Fruit fly (Drosophila melanogaster) whole organism, embryonic: ENCODE measurements around the gene CG2129.

Source experiments
- CG10462 ChIP-seq: fragments of 200-800 bp; sonication (Bioruptor generic); optimal IDR thresholded peaks from 2 replicates; lab custom pipeline; 2016; ENCODE audit warnings: missing biosample characterization, missing genetic modification characterization
- CG12299 ChIP-seq: fragments of 200-800 bp; sonication (Bioruptor generic); optimal IDR thresholded peaks from 2 replicates; lab custom pipeline; 2018; ENCODE audit warnings: missing biosample characterization, mild to moderate bottlenecking, missing genetic modification characterization
- CG14441 ChIP-seq: fragments of 200-800 bp; sonication (Bioruptor generic); IDR thresholded peaks from 2 replicates; pipeline ENCODE4 v1.3.6; 2022; ENCODE audit warnings: missing biosample characterization, missing genetic modification characterization
- CG1529 ChIP-seq: fragments of 200-800 bp; sonication (Bioruptor generic); optimal IDR thresholded peaks from 3 replicates; lab custom pipeline; 2018; ENCODE audit warnings: missing biosample characterization, missing genetic modification characterization
- CG16779 ChIP-seq: fragments of 200-800 bp; sonication (Bioruptor generic); IDR thresholded peaks from 2 replicates; pipeline ENCODE4 v1.3.6; 2022; ENCODE audit warnings: missing biosample characterization, missing genetic modification characterization
- CG2889 ChIP-seq: fragments of 200-800 bp; sonication (Bioruptor generic); IDR thresholded peaks from 3 replicates; pipeline ENCODE4 v1.3.6; 2022; ENCODE audit warnings: missing biosample characterization, missing genetic modification characterization
- CG3281 ChIP-seq: fragments of 200-800 bp; sonication (Bioruptor generic); optimal IDR thresholded peaks from 3 replicates; lab custom pipeline; 2017; ENCODE audit warnings: missing biosample characterization, mild to moderate bottlenecking, missing genetic modification characterization
- HmgD ChIP-seq: fragments of 200-800 bp; sonication (Bioruptor generic); optimal IDR thresholded peaks from 3 replicates; lab custom pipeline; 2016; ENCODE audit warnings: missing biosample characterization, missing genetic modification characterization
- Hr39 ChIP-seq: fragments of >200 bp; optimal IDR thresholded peaks from 2 replicates; lab custom pipeline; 2017
- Ravus ChIP-seq: fragments of 200-800 bp; sonication (Bioruptor generic); IDR thresholded peaks from 2 replicates; pipeline ENCODE4 v1.3.6; 2022; ENCODE audit warnings: missing biosample characterization, missing genetic modification characterization
- abd-A ChIP-seq: fragments of 200-800 bp; sonication (Bioruptor generic); optimal IDR thresholded peaks from 3 replicates; lab custom pipeline; 2019; ENCODE audit warnings: missing biosample characterization, mild to moderate bottlenecking, missing genetic modification characterization, moderate library complexity
- eyg ChIP-seq: fragments of 200-800 bp; sonication (Bioruptor generic); optimal IDR thresholded peaks from 3 replicates; lab custom pipeline; 2016; ENCODE audit warnings: missing biosample characterization, missing genetic modification characterization
- slbo ChIP-seq: fragments of 200-800 bp; sonication (Bioruptor generic); IDR thresholded peaks from 2 replicates; pipeline ENCODE4 v1.3.6; 2022; ENCODE audit warnings: missing biosample characterization, missing genetic modification characterization
- tna ChIP-seq: fragments of 200-800 bp; sonication (Bioruptor generic); IDR thresholded peaks from 2 replicates; pipeline ENCODE4 v1.3.6; 2022; ENCODE audit warnings: missing biosample characterization, missing genetic modification characterization; ENCODE audit not compliant: partially characterized antibody

dm6 chrX:8129204-8129997 lies 16.2 kb upstream of the CG2129 start, which contains the start of gene CG2116:
- TF ChIP-seq CG10462 (GFP tag; lab: Kevin White, UChicago) (no peak), CG1529 (GFP tag; lab: Kevin White, UChicago) (no peak), HmgD (GFP tag; lab: Kevin White, UChicago) (no peak), tna (0 out of 2 replicates have a peak, but pooled peaks have one; percentile 11), CG3281 (GFP tag; lab: Kevin White, UChicago) (no peak), eyg (GFP tag; lab: Kevin White, UChicago) (no peak), CG14441 (GFP tag; lab: Robert Waterston, UW) (no peak), abd-A (tag; lab: Kevin White, UChicago) (no peak), CG16779 (no peak), CG2889 (GFP tag; lab: Robert Waterston, UW) (no peak), Ravus (no peak), CG12299 (tag; lab: Kevin White, UChicago) (no peak), slbo (GFP tag; lab: Robert Waterston, UW) (no peak), Hr39 (lab: Kevin White, UChicago) (no peak)
